Worm (Caenorhabditis elegans) whole organism, mixed stage, embryonic: ENCODE data around the gene K07C11.7.
A peak's percentile ranks its signal among the peaks of the same experiment; 100 is the strongest.

ENCODE experiments used
- M03D4.4 ChIP-seq: sonication (generic microtip); optimal IDR thresholded peaks from 2 replicates; lab custom pipeline; 2017; ENCODE audit warnings: mild to moderate bottlenecking, missing genetic modification characterization, missing compliant biosample characterization
- bed-3 ChIP-seq: fragments of 200-800 bp; sonication (Bioruptor generic); optimal IDR thresholded peaks from 3 replicates; lab custom pipeline; 2018; ENCODE audit warnings: mild to moderate bottlenecking, missing genetic modification characterization, moderate library complexity, missing compliant biosample characterization
- blmp-1 ChIP-seq: fragments of 150-350 bp; optimal IDR thresholded peaks from 2 replicates; lab custom pipeline; 2014; ENCODE audit warnings: missing biosample characterization, missing genetic modification characterization
- ceh-43 ChIP-seq: fragments of 200-800 bp; sonication (Bioruptor generic); optimal IDR thresholded peaks from 2 replicates; lab custom pipeline; 2018; ENCODE audit warnings: mild to moderate bottlenecking, missing genetic modification characterization, moderate library complexity, missing compliant biosample characterization
- ceh-83 ChIP-seq: fragments of 200-800 bp; sonication (Bioruptor generic); optimal IDR thresholded peaks from 2 replicates; lab custom pipeline; 2018; ENCODE audit warnings: mild to moderate bottlenecking, missing genetic modification characterization, missing compliant biosample characterization
- ces-1 ChIP-seq: fragments of 150-350 bp; optimal IDR thresholded peaks from 2 replicates; lab custom pipeline; 2014; ENCODE audit warnings: missing biosample characterization, missing genetic modification reagents, missing genetic modification characterization
- cnd-1 ChIP-seq: fragments of 200-800 bp; sonication (Bioruptor generic); optimal IDR thresholded peaks from 2 replicates; lab custom pipeline; 2018; ENCODE audit warnings: mild to moderate bottlenecking, missing genetic modification characterization, missing compliant biosample characterization
- drap-1 ChIP-seq: fragments of 200-800 bp; sonication (Bioruptor generic); optimal IDR thresholded peaks from 3 replicates; lab custom pipeline; 2018; ENCODE audit warnings: mild to moderate bottlenecking, missing genetic modification characterization, missing compliant biosample characterization
- elt-1 ChIP-seq: sonication (generic microtip); optimal IDR thresholded peaks from 2 replicates; lab custom pipeline; 2017; ENCODE audit warnings: missing genetic modification characterization, mild to moderate bottlenecking, missing compliant biosample characterization, antibody characterized with exemption, moderate library complexity, borderline replicate concordance; ENCODE audit not compliant: insufficient read depth
- elt-3 ChIP-seq: fragments of 150-350 bp; optimal IDR thresholded peaks from 2 replicates; lab custom pipeline; 2014; ENCODE audit warnings: missing biosample characterization, missing genetic modification characterization
- flh-1 ChIP-seq: fragments of 200-800 bp; sonication (Bioruptor generic); optimal IDR thresholded peaks from 2 replicates; lab custom pipeline; 2018; ENCODE audit warnings: mild to moderate bottlenecking, missing genetic modification characterization, moderate library complexity, missing compliant biosample characterization
- ham-2 ChIP-seq: fragments of 200-800 bp; sonication (Bioruptor generic); optimal IDR thresholded peaks from 2 replicates; lab custom pipeline; 2018; ENCODE audit warnings: mild to moderate bottlenecking, missing genetic modification characterization, missing compliant biosample characterization
- hlh-1 ChIP-seq: fragments of 150-350 bp; optimal IDR thresholded peaks from 2 replicates; lab custom pipeline; 2014; ENCODE audit warnings: missing biosample characterization, missing genetic modification reagents, missing genetic modification characterization
- lin-13 ChIP-seq: fragments of 150-350 bp; optimal IDR thresholded peaks from 2 replicates; lab custom pipeline; 2014; ENCODE audit warnings: missing biosample characterization, missing genetic modification characterization
- lsy-2 ChIP-seq: fragments of 150-350 bp; optimal IDR thresholded peaks from 2 replicates; lab custom pipeline; 2014; ENCODE audit warnings: missing biosample characterization, missing genetic modification characterization
- mab-5 ChIP-seq: fragments of 150-350 bp; optimal IDR thresholded peaks from 2 replicates; lab custom pipeline; 2014; ENCODE audit warnings: missing biosample characterization, missing genetic modification characterization
- mep-1 ChIP-seq: fragments of 150-350 bp; optimal IDR thresholded peaks from 2 replicates; lab custom pipeline; 2017; ENCODE audit warnings: missing biosample characterization, missing genetic modification reagents, missing genetic modification characterization, inconsistent platforms
- mls-2 ChIP-seq: sonication (generic microtip); optimal IDR thresholded peaks from 2 replicates; lab custom pipeline; 2016; ENCODE audit warnings: mild to moderate bottlenecking, missing genetic modification characterization, moderate library complexity, missing compliant biosample characterization
- nhr-12 ChIP-seq: fragments of 150-350 bp; optimal IDR thresholded peaks from 2 replicates; lab custom pipeline; 2014; ENCODE audit warnings: missing biosample characterization, missing genetic modification characterization
- nhr-2 ChIP-seq: fragments of 150-350 bp; optimal IDR thresholded peaks from 2 replicates; lab custom pipeline; 2014; ENCODE audit warnings: missing biosample characterization, missing genetic modification characterization
- nhr-237 ChIP-seq: fragments of 150-350 bp; optimal IDR thresholded peaks from 2 replicates; lab custom pipeline; 2014; ENCODE audit warnings: missing biosample characterization, missing genetic modification characterization
- nhr-28 ChIP-seq: fragments of 150-350 bp; optimal IDR thresholded peaks from 2 replicates; lab custom pipeline; 2014; ENCODE audit warnings: missing biosample characterization, missing genetic modification characterization
- nhr-76 ChIP-seq: sonication (generic microtip); optimal IDR thresholded peaks from 2 replicates; lab custom pipeline; 2017; ENCODE audit warnings: missing biosample characterization, missing genetic modification characterization
- pha-4 ChIP-seq: fragments of 150-350 bp; optimal IDR thresholded peaks from 2 replicates; lab custom pipeline; 2018; ENCODE audit warnings: missing biosample characterization, missing genetic modification reagents, missing genetic modification characterization
- sem-2 ChIP-seq: fragments of 200-800 bp; sonication (Bioruptor generic); optimal IDR thresholded peaks from 2 replicates; lab custom pipeline; 2018; ENCODE audit warnings: mild to moderate bottlenecking, missing genetic modification characterization, missing compliant biosample characterization
- snpc-4 ChIP-seq: fragments of 150-350 bp; optimal IDR thresholded peaks from 2 replicates; lab custom pipeline; 2014; ENCODE audit warnings: missing biosample characterization, missing genetic modification characterization
- sptf-1 ChIP-seq: sonication (generic microtip); optimal IDR thresholded peaks from 2 replicates; lab custom pipeline; 2017; ENCODE audit warnings: mild to moderate bottlenecking, missing genetic modification characterization, moderate library complexity, missing compliant biosample characterization
- tbx-8 ChIP-seq: fragments of 200-800 bp; sonication (Bioruptor generic); optimal IDR thresholded peaks from 2 replicates; lab custom pipeline; 2018; ENCODE audit warnings: mild to moderate bottlenecking, missing genetic modification characterization, moderate library complexity, missing compliant biosample characterization
- unc-120 ChIP-seq: sonication (generic microtip); optimal IDR thresholded peaks from 2 replicates; lab custom pipeline; 2017; ENCODE audit warnings: missing genetic modification characterization, missing compliant biosample characterization; ENCODE audit not compliant: poor library complexity, severe bottlenecking
- unc-39 ChIP-seq: fragments of 150-350 bp; optimal IDR thresholded peaks from 2 replicates; lab custom pipeline; 2014; ENCODE audit warnings: missing biosample characterization, missing genetic modification characterization
- unc-62 ChIP-seq: fragments of 150-350 bp; optimal IDR thresholded peaks from 2 replicates; lab custom pipeline; 2014; ENCODE audit warnings: missing biosample characterization, missing genetic modification reagents, missing genetic modification characterization
- zip-8 ChIP-seq: fragments of 150-350 bp; optimal IDR thresholded peaks from 2 replicates; lab custom pipeline; 2014; ENCODE audit warnings: missing biosample characterization, missing genetic modification characterization
- ztf-11 ChIP-seq: fragments of 150-350 bp; optimal IDR thresholded peaks from 2 replicates; lab custom pipeline; 2014; ENCODE audit warnings: missing biosample characterization, missing genetic modification characterization

Gene K07C11.7

ce11 chrV:8195889-8196418 is 17.8 kb downstream of the K07C11.7 start, which contains the start of gene F20D6.10:
Gene F20D6.10 (minus strand): TSS chrV:8195939.
- TF ChIP-seq pha-4 (no peak), hlh-1 (peak; percentile 91), unc-120 (tag; lab: Kevin White, UChicago) (peak; percentile 62), unc-62 (peak; percentile 77)

- no peak for TF ChIP-seq pha-4
- TF ChIP-seq unc-39 (tag; lab: Kevin White, UChicago), result no peak
- TF ChIP-seq mls-2 (tag; lab: Kevin White, UChicago), result no peak
- no peak for TF ChIP-seq cnd-1 (tag; lab: Kevin White, UChicago)
- TF ChIP-seq tbx-8 (GFP tag; lab: Kevin White, UChicago), result no peak
- TF ChIP-seq lin-13 (tag; lab: Kevin White, UChicago), result no peak
- TF ChIP-seq ceh-83 (GFP tag; lab: Kevin White, UChicago), result no peak
- TF ChIP-seq unc-62, result no peak
- TF ChIP-seq snpc-4 (tag; lab: Kevin White, UChicago), result no peak
- TF ChIP-seq lsy-2 (tag; lab: Kevin White, UChicago), result no peak
- TF ChIP-seq bed-3, result no peak
- TF ChIP-seq nhr-2 (tag; lab: Kevin White, UChicago), result no peak
- TF ChIP-seq ztf-11, result no peak
- no peak for TF ChIP-seq ham-2 (GFP tag; lab: Kevin White, UChicago)
- TF ChIP-seq nhr-237 (tag; lab: Kevin White, UChicago), result no peak
- TF ChIP-seq M03D4.4 (tag; lab: Kevin White, UChicago), result no peak
- no peak for TF ChIP-seq nhr-76 (tag; lab: Kevin White, UChicago)
- TF ChIP-seq nhr-12 (tag; lab: Kevin White, UChicago), result no peak
- TF ChIP-seq, all 35 proteins: peak for 0
These were observed 23.3 kb downstream of the K07C11.7 start, which contains the start of gene F20D6.1 for ce11 chrV:8190430-8190829. Gene F20D6.1 (plus strand): TSS chrV:8190730.

- TF ChIP-seq elt-3 (tag; lab: Kevin White, UChicago), result no peak
- TF ChIP-seq snpc-4 (tag; lab: Kevin White, UChicago), result no peak
- no peak for TF ChIP-seq elt-1 (tag; lab: Kevin White, UChicago)
- TF ChIP-seq mep-1 (tag; lab: Kevin White, UChicago), result no peak
- no peak for TF ChIP-seq drap-1 (GFP tag; lab: Kevin White, UChicago)
- no peak for TF ChIP-seq flh-1
- TF ChIP-seq mab-5 (tag; lab: Kevin White, UChicago), result no peak
- TF ChIP-seq ham-2 (GFP tag; lab: Kevin White, UChicago), result no peak
- TF ChIP-seq nhr-28 (tag; lab: Kevin White, UChicago), result no peak
- TF ChIP-seq ces-1 (GFP tag; lab: Kevin White, UChicago), result no peak
- no peak for TF ChIP-seq ztf-11
- TF ChIP-seq unc-39 (tag; lab: Kevin White, UChicago), result no peak
- no peak for TF ChIP-seq ceh-43 (GFP tag; lab: Kevin White, UChicago)
- no peak for TF ChIP-seq lsy-2 (tag; lab: Kevin White, UChicago)
- TF ChIP-seq M03D4.4 (tag; lab: Kevin White, UChicago), result no peak
- TF ChIP-seq cnd-1 (tag; lab: Kevin White, UChicago), result no peak
- TF ChIP-seq pha-4, result no peak
- no peak for TF ChIP-seq hlh-1
- TF ChIP-seq, all 35 proteins: peak for 0
These were observed 23.8 kb downstream of the K07C11.7 start, which contains the start of gene F20D6.12 for ce11 chrV:8190016-8190415. Gene F20D6.12 (minus strand): TSS chrV:8190116.

ce11 chrV:8188421-8188820 is 25.3 kb downstream of the K07C11.7 start, which contains the start of gene F20D6.15:
Gene F20D6.15 (minus strand): TSS chrV:8188467.
- TF ChIP-seq ces-1 (GFP tag; lab: Kevin White, UChicago), result no peak
- TF ChIP-seq sem-2 (GFP tag; lab: Kevin White, UChicago), result no peak
- no peak for TF ChIP-seq mep-1 (tag; lab: Kevin White, UChicago)
- TF ChIP-seq, all 35 proteins: peak for 0

ce11 chrV:8185737-8186136 is 28.0 kb downstream of the K07C11.7 start, which contains the start of gene F20D6.2:
Gene F20D6.2 (plus strand): TSS chrV:8186037.
- TF ChIP-seq nhr-76 (tag; lab: Kevin White, UChicago) (no peak), nhr-12 (tag; lab: Kevin White, UChicago) (no peak), unc-39 (tag; lab: Kevin White, UChicago) (no peak), flh-1 (no peak), lin-13 (tag; lab: Kevin White, UChicago) (no peak), unc-120 (tag; lab: Kevin White, UChicago) (no peak), ceh-43 (GFP tag; lab: Kevin White, UChicago) (no peak), sptf-1 (tag; lab: Kevin White, UChicago) (no peak), zip-8 (tag; lab: Kevin White, UChicago) (no peak), nhr-2 (tag; lab: Kevin White, UChicago) (no peak), blmp-1 (tag; lab: Kevin White, UChicago) (no peak), unc-62 (no peak), mls-2 (tag; lab: Kevin White, UChicago) (no peak), mep-1 (tag; lab: Kevin White, UChicago) (no peak), ces-1 (GFP tag; lab: Kevin White, UChicago) (no peak), bed-3 (no peak), cnd-1 (tag; lab: Kevin White, UChicago) (no peak)
